Fruit fly (Drosophila melanogaster) whole organism, embryonic: ENCODE data around the gene Arv1.
A peak's percentile ranks its signal among the peaks of the same experiment; 100 is the strongest.

Experiments
- Atf6 ChIP-seq: fragments of 200-800 bp; sonication (Bioruptor generic); IDR thresholded peaks from 2 replicates; pipeline ENCODE4 v1.3.6; 2022; ENCODE audit warnings: missing biosample characterization, missing genetic modification characterization
- CG10366 ChIP-seq: fragments of 200-800 bp; sonication (Bioruptor generic); IDR thresholded peaks from 2 replicates; pipeline ENCODE4 v1.3.6; 2022; ENCODE audit warnings: missing biosample characterization, missing genetic modification characterization
- CG11723 ChIP-seq: fragments of 200-800 bp; sonication (Bioruptor generic); optimal IDR thresholded peaks from 2 replicates; lab custom pipeline; 2017; ENCODE audit warnings: missing biosample characterization, mild to moderate bottlenecking, missing genetic modification characterization
- CG12071 ChIP-seq: fragments of 200-800 bp; sonication (Bioruptor generic); optimal IDR thresholded peaks from 3 replicates; lab custom pipeline; 2018; ENCODE audit warnings: missing biosample characterization, mild to moderate bottlenecking, missing genetic modification characterization
- CG12236 ChIP-seq: fragments of 200-800 bp; sonication (Bioruptor generic); optimal IDR thresholded peaks from 2 replicates; lab custom pipeline; 2016; ENCODE audit warnings: missing biosample characterization, missing genetic modification characterization
- CG12769 ChIP-seq: fragments of 200-800 bp; sonication (Bioruptor generic); optimal IDR thresholded peaks from 2 replicates; lab custom pipeline; 2019; ENCODE audit warnings: missing biosample characterization, mild to moderate bottlenecking, missing genetic modification characterization, moderate library complexity
- CG13123 ChIP-seq: fragments of 200-800 bp; sonication (Bioruptor generic); optimal IDR thresholded peaks from 2 replicates; lab custom pipeline; 2016; ENCODE audit warnings: missing biosample characterization, missing genetic modification characterization
- CG1602 ChIP-seq: fragments of 200-800 bp; sonication (Bioruptor generic); optimal IDR thresholded peaks from 3 replicates; lab custom pipeline; 2016; ENCODE audit warnings: missing biosample characterization, missing genetic modification characterization
- CG1647 ChIP-seq: fragments of 200-800 bp; sonication (Bioruptor generic); optimal IDR thresholded peaks from 3 replicates; lab custom pipeline; 2016; ENCODE audit warnings: missing biosample characterization, missing genetic modification characterization
- CG16813 ChIP-seq: fragments of 200-800 bp; sonication (Bioruptor generic); IDR thresholded peaks from 3 replicates; pipeline ENCODE4 v1.3.6; 2022; ENCODE audit warnings: missing biosample characterization, missing genetic modification characterization; ENCODE audit not compliant: partially characterized antibody
- CG17568 ChIP-seq: fragments of 200-800 bp; sonication (Bioruptor generic); optimal IDR thresholded peaks from 2 replicates; lab custom pipeline; 2018; ENCODE audit warnings: missing biosample characterization, mild to moderate bottlenecking, missing genetic modification characterization, moderate library complexity
- CG17612 ChIP-seq: fragments of 200-800 bp; sonication (Bioruptor generic); IDR thresholded peaks from 2 replicates; pipeline ENCODE4 v1.3.6; 2022; ENCODE audit warnings: missing biosample characterization, missing genetic modification characterization
- CG1832 ChIP-seq: fragments of 200-800 bp; sonication (Bioruptor generic); optimal IDR thresholded peaks from 2 replicates; lab custom pipeline; 2017; ENCODE audit warnings: missing biosample characterization, mild to moderate bottlenecking, missing genetic modification characterization, inconsistent platforms
- CG2202 ChIP-seq: fragments of 200-800 bp; sonication (Bioruptor generic); optimal IDR thresholded peaks from 2 replicates; lab custom pipeline; 2018; ENCODE audit warnings: missing biosample characterization, mild to moderate bottlenecking, missing genetic modification characterization
- CG34376 ChIP-seq: fragments of 200-800 bp; sonication (Bioruptor generic); optimal IDR thresholded peaks from 2 replicates; lab custom pipeline; 2018; ENCODE audit warnings: missing biosample characterization, mild to moderate bottlenecking, missing genetic modification characterization
- CG6689 ChIP-seq: fragments of 200-800 bp; sonication (Bioruptor generic); IDR thresholded peaks from 2 replicates; pipeline ENCODE4 v1.3.6; 2022; ENCODE audit warnings: missing biosample characterization, missing genetic modification characterization
- CG6791 ChIP-seq: fragments of 200-800 bp; sonication (Bioruptor generic); IDR thresholded peaks from 3 replicates; pipeline ENCODE4 v1.3.6; 2022; ENCODE audit warnings: missing biosample characterization, missing genetic modification characterization; ENCODE audit not compliant: partially characterized antibody
- CG9215 ChIP-seq: fragments of 200-800 bp; sonication (Bioruptor generic); IDR thresholded peaks from 2 replicates; pipeline ENCODE4 v1.3.6; 2022; ENCODE audit warnings: missing biosample characterization, missing genetic modification characterization
- CG9797 ChIP-seq: fragments of 200-800 bp; sonication (Bioruptor generic); optimal IDR thresholded peaks from 3 replicates; lab custom pipeline; 2018; ENCODE audit warnings: missing biosample characterization, mild to moderate bottlenecking, missing genetic modification characterization
- CTCF ChIP-seq: fragments of 200-800 bp; sonication (Bioruptor generic); optimal IDR thresholded peaks from 2 replicates; lab custom pipeline; 2017; ENCODE audit warnings: missing biosample characterization, mild to moderate bottlenecking, missing genetic modification characterization, moderate library complexity
- Dek ChIP-seq: fragments of 200-800 bp; sonication (Bioruptor generic); optimal IDR thresholded peaks from 3 replicates; lab custom pipeline; 2019; ENCODE audit warnings: missing biosample characterization, mild to moderate bottlenecking, missing genetic modification characterization, moderate library complexity
- H15 ChIP-seq: fragments of 200-800 bp; sonication (Bioruptor generic); IDR thresholded peaks from 3 replicates; pipeline ENCODE4 v1.3.6; 2022; ENCODE audit warnings: missing biosample characterization, missing genetic modification characterization
- Hmx ChIP-seq: fragments of 200-800 bp; sonication (Bioruptor generic); optimal IDR thresholded peaks from 2 replicates; lab custom pipeline; 2016; ENCODE audit warnings: missing biosample characterization, missing genetic modification characterization
- Hr78 ChIP-seq, 2 experiments: fragments of 200-800 bp in 1 of 2; fragments of >200 bp in 1 of 2; sonication (Bioruptor generic) in 1 of 2; optimal IDR thresholded peaks; 2 replicates each; lab custom pipeline; 2017 to 2019; ENCODE audit warnings: missing biosample characterization in 2 of 2, missing genetic modification characterization in 2 of 2, mild to moderate bottlenecking in 1 of 2, moderate library complexity in 1 of 2
- Hsf ChIP-seq: fragments of 200-800 bp; sonication (Bioruptor generic); optimal IDR thresholded peaks from 3 replicates; lab custom pipeline; 2016; ENCODE audit warnings: missing biosample characterization, missing genetic modification characterization
- Lim3 ChIP-seq: fragments of 200-800 bp; sonication (Bioruptor generic); IDR thresholded peaks from 2 replicates; pipeline ENCODE4 v1.3.6; 2022; ENCODE audit warnings: missing biosample characterization, missing genetic modification characterization
- Mad ChIP-seq: fragments of 200-800 bp; sonication (Bioruptor generic); optimal IDR thresholded peaks from 2 replicates; lab custom pipeline; 2016; ENCODE audit warnings: missing biosample characterization, missing genetic modification characterization
- Ravus ChIP-seq: fragments of 200-800 bp; sonication (Bioruptor generic); IDR thresholded peaks from 2 replicates; pipeline ENCODE4 v1.3.6; 2022; ENCODE audit warnings: missing biosample characterization, missing genetic modification characterization
- Stat92E ChIP-seq, 3 experiments: fragments of >200 bp in 2 of 3; fragments of 200-800 bp in 1 of 3; sonication (Bioruptor generic) in 1 of 3; optimal IDR thresholded peaks; 2 replicates each; lab custom pipeline; 2017 to 2019; ENCODE audit warnings: missing biosample characterization in 3 of 3, missing genetic modification characterization in 3 of 3, mild to moderate bottlenecking in 1 of 3, moderate library complexity in 1 of 3
- ap ChIP-seq: fragments of 200-800 bp; sonication (Bioruptor generic); IDR thresholded peaks from 2 replicates; pipeline ENCODE4 v1.3.6; 2022; ENCODE audit warnings: missing biosample characterization, missing genetic modification characterization
- br ChIP-seq: fragments of >200 bp; optimal IDR thresholded peaks from 2 replicates; lab custom pipeline; 2017
- crol ChIP-seq: fragments of 200-800 bp; sonication (Bioruptor generic); IDR thresholded peaks from 2 replicates; pipeline ENCODE4 v1.3.6; 2022; ENCODE audit warnings: missing biosample characterization, missing genetic modification characterization
- dpn ChIP-seq, 2 experiments: fragments of 200-800 bp; sonication (Bioruptor generic); optimal IDR thresholded peaks; 3 replicates each; lab custom pipeline; 2016; ENCODE audit warnings: missing biosample characterization in 2 of 2, missing genetic modification characterization in 2 of 2
- gce ChIP-seq: fragments of 200-800 bp; sonication (Bioruptor generic); IDR thresholded peaks from 3 replicates; pipeline ENCODE4 v1.3.6; 2022; ENCODE audit warnings: missing biosample characterization, missing genetic modification characterization
- gfzf ChIP-seq: fragments of 200-800 bp; sonication (Bioruptor generic); optimal IDR thresholded peaks from 2 replicates; lab custom pipeline; 2016; ENCODE audit warnings: missing biosample characterization, mild to moderate bottlenecking, missing genetic modification characterization, moderate library complexity
- hbn ChIP-seq: fragments of 200-800 bp; sonication (Bioruptor generic); IDR thresholded peaks from 2 replicates; pipeline ENCODE4 v1.3.6; 2022; ENCODE audit warnings: missing biosample characterization, missing genetic modification characterization; ENCODE audit not compliant: partially characterized antibody
- hth ChIP-seq: fragments of >200 bp; optimal IDR thresholded peaks from 2 replicates; lab custom pipeline; 2017; ENCODE audit warnings: inconsistent platforms
- jing ChIP-seq: fragments of 200-800 bp; sonication (Bioruptor generic); optimal IDR thresholded peaks from 2 replicates; lab custom pipeline; 2018; ENCODE audit warnings: missing biosample characterization, mild to moderate bottlenecking, missing genetic modification characterization
- kah ChIP-seq: fragments of 200-800 bp; sonication (Bioruptor generic); optimal IDR thresholded peaks from 2 replicates; lab custom pipeline; 2018; ENCODE audit warnings: missing biosample characterization, mild to moderate bottlenecking, missing genetic modification characterization
- maf-S ChIP-seq: fragments of 200-800 bp; sonication (Bioruptor generic); optimal IDR thresholded peaks from 2 replicates; lab custom pipeline; 2016; ENCODE audit warnings: missing biosample characterization, missing genetic modification characterization
- odd ChIP-seq: fragments of 200-800 bp; sonication (Bioruptor generic); optimal IDR thresholded peaks from 2 replicates; lab custom pipeline; 2017; ENCODE audit warnings: missing biosample characterization, mild to moderate bottlenecking, missing genetic modification characterization
- pb ChIP-seq: fragments of 200-800 bp; sonication (Bioruptor generic); optimal IDR thresholded peaks from 3 replicates; lab custom pipeline; 2016; ENCODE audit warnings: missing biosample characterization, missing genetic modification characterization
- peb ChIP-seq: fragments of 200-800 bp; sonication (Bioruptor generic); IDR thresholded peaks from 2 replicates; pipeline ENCODE4 v1.3.6; 2022; ENCODE audit warnings: missing biosample characterization, missing genetic modification characterization
- phol ChIP-seq: fragments of 200-800 bp; sonication (Bioruptor generic); optimal IDR thresholded peaks from 3 replicates; lab custom pipeline; 2018; ENCODE audit warnings: missing biosample characterization, mild to moderate bottlenecking, missing genetic modification characterization, moderate library complexity
- run ChIP-seq: fragments of 200-800 bp; sonication (Bioruptor generic); optimal IDR thresholded peaks from 3 replicates; lab custom pipeline; 2018; ENCODE audit warnings: missing biosample characterization, mild to moderate bottlenecking, missing genetic modification characterization
- sima ChIP-seq: fragments of 200-800 bp; sonication (Bioruptor generic); optimal IDR thresholded peaks from 2 replicates; lab custom pipeline; 2016; ENCODE audit warnings: missing biosample characterization, missing genetic modification characterization
- slou ChIP-seq: fragments of 200-800 bp; sonication (Bioruptor generic); optimal IDR thresholded peaks from 3 replicates; lab custom pipeline; 2016; ENCODE audit warnings: missing biosample characterization, missing genetic modification characterization
- stc ChIP-seq: fragments of 200-800 bp; sonication (Bioruptor generic); IDR thresholded peaks from 2 replicates; pipeline ENCODE4 v1.3.6; 2022; ENCODE audit warnings: missing biosample characterization, missing genetic modification characterization
- tna ChIP-seq: fragments of 200-800 bp; sonication (Bioruptor generic); IDR thresholded peaks from 2 replicates; pipeline ENCODE4 v1.3.6; 2022; ENCODE audit warnings: missing biosample characterization, missing genetic modification characterization; ENCODE audit not compliant: partially characterized antibody
- twi ChIP-seq: fragments of 200-800 bp; optimal IDR thresholded peaks from 2 replicates; lab custom pipeline; 2019; ENCODE audit warnings: missing biosample characterization, mild to moderate bottlenecking, missing genetic modification characterization, moderate library complexity

The Arv1 gene

DNA sequence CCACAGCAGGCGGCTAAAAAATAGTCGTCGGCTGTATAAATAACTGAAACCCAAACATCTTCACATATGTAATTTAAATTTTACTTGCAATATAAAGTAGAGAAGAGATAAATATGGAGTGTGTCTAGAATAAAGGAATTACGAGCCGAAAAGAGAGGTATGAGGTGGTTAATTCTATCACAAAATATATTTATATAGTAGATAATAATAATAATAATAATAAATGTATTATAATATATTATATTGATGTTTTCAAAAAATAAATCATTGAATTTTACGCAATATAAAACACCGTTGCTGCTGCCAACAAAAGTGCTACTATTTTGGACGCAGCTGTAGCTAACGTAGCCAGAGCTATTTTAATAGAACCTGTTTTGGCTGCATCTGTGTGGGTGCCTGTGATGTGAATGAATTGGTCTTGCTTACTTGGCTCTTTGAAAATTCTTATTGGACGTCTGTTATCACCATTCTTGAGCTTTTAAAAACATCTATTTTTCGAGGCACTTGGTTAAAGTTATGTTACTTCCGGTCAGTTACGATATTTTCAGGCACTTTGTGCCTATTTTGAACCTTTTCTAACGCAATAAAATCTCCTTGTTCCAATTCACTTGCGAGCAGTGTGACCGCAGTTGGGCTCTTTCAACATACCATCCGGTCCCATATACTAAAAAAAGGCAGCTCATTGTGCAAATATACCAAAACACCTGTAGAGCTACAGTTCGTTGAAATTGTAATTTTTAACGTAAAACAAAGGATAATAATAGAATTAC lies 32.1 kb downstream of the Arv1 start, which contains the start of gene Hr78 (continued):
- TF ChIP-seq Atf6 (GFP tag; lab: Robert Waterston, UW) (peak; percentile 54; the same call in 1 of the 2 replicates), odd (GFP tag; lab: Kevin White, UChicago) (peak; percentile 87), CG12071 (GFP tag; lab: Kevin White, UChicago) (peak; percentile 18), slou (GFP tag; lab: Kevin White, UChicago) (no peak), Stat92E (GFP tag; optimal IDR thresholded peaks at IDR 0.05; lab: Kevin White, UChicago) (peak in 1 of 3 experiments; percentile 40), Hr78 (GFP tag; optimal IDR thresholded peaks at IDR 0.05; lab: Kevin White, UChicago) (peak in 1 of 2 experiments; percentile 95), CG17612 (GFP tag; lab: Robert Waterston, UW) (no peak), tna (GFP tag; lab: Robert Waterston, UW) (no peak), gce (GFP tag; lab: Robert Waterston, UW) (0 out of 3 replicates have a peak, but pooled peaks have one; percentile 48), Mad (GFP tag; lab: Kevin White, UChicago) (no peak), Dek (tag; lab: Kevin White, UChicago) (peak; percentile 73), ap (GFP tag; lab: Robert Waterston, UW) (peak; percentile 47; the same call in 1 of the 2 replicates), CG1602 (GFP tag; lab: Kevin White, UChicago) (peak; percentile 56), CG17568 (GFP tag; lab: Kevin White, UChicago) (peak; percentile 76), CG9215 (GFP tag; lab: Robert Waterston, UW) (peak; percentile 28; the same call in 1 of the 2 replicates), H15 (GFP tag; lab: Robert Waterston, UW) (no peak), CG13123 (GFP tag; lab: Kevin White, UChicago) (peak; percentile 19), pb (GFP tag; lab: Kevin White, UChicago) (no peak), Hsf (GFP tag; lab: Kevin White, UChicago) (peak; percentile 14), CG10366 (GFP tag; lab: Robert Waterston, UW) (peak; percentile 39), Lim3 (GFP tag; lab: Robert Waterston, UW) (peak; percentile 28; the same call in 1 of the 2 replicates), br (lab: Kevin White, UChicago) (no peak), CG34376 (peak; percentile 15), CG9797 (GFP tag; lab: Kevin White, UChicago) (peak; percentile 88), sima (GFP tag; lab: Kevin White, UChicago) (no peak), stc (peak; percentile 62), CG1647 (GFP tag; lab: Kevin White, UChicago) (no peak), CG6689 (peak; percentile 82), hth (lab: Kevin White, UChicago) (no peak), jing (GFP tag; lab: Kevin White, UChicago) (no peak), Hmx (no peak), hbn (GFP tag; lab: Robert Waterston, UW) (no peak), CG11723 (GFP tag; lab: Kevin White, UChicago) (peak; percentile 63), peb (GFP tag; lab: Robert Waterston, UW) (0 out of 2 replicates have a peak, but pooled peaks have one; percentile 4), maf-S (no peak), CG6791 (GFP tag; lab: Robert Waterston, UW) (no peak), phol (tag; lab: Kevin White, UChicago) (peak; percentile 79), gfzf (GFP tag; lab: Kevin White, UChicago) (peak; percentile 88), CG12769 (tag; lab: Kevin White, UChicago) (no peak), CG2202 (tag; lab: Kevin White, UChicago) (peak; percentile 9), CG1832 (GFP tag; lab: Kevin White, UChicago) (no peak), CTCF (GFP tag; lab: Kevin White, UChicago) (no peak), crol (GFP tag; lab: Robert Waterston, UW) (no peak), dpn (GFP tag; optimal IDR thresholded peaks at IDR 0.05; lab: Kevin White, UChicago) (peak in 1 of 2 experiments; percentile 71), CG12236 (GFP tag; lab: Kevin White, UChicago) (no peak), twi (tag; lab: Kevin White, UChicago) (peak; percentile 37), kah (GFP tag; lab: Kevin White, UChicago) (peak; percentile 97), CG16813 (GFP tag; lab: Robert Waterston, UW) (no peak), Ravus (GFP tag; lab: Robert Waterston, UW) (no peak; the same call in 1 of the 2 replicates), run (tag; lab: Kevin White, UChicago) (peak; percentile 78)
